Worm (Caenorhabditis elegans) whole organism, midembryonic: ENCODE results near the gene parg-1.

Source experiments
- T22C8.4 ChIP-seq: fragments of 200-800 bp; sonication (Bioruptor generic); IDR thresholded peaks from 2 replicates; pipeline ENCODE4 v1.3.6; 2022; ENCODE audit warnings: missing genetic modification characterization, missing compliant biosample characterization
- cog-1 ChIP-seq: sonication (generic microtip); optimal IDR thresholded peaks from 2 replicates; lab custom pipeline; 2016; ENCODE audit warnings: missing genetic modification characterization, missing compliant biosample characterization
- flt-1 ChIP-seq: fragments of 200-800 bp; sonication (Bioruptor generic); IDR thresholded peaks from 2 replicates; pipeline ENCODE4 v1.3.6; 2022; ENCODE audit warnings: missing genetic modification characterization, missing compliant biosample characterization
- klf-2 ChIP-seq: fragments of 200-800 bp; sonication (Bioruptor generic); conservative IDR thresholded peaks from 2 replicates; pipeline ENCODE4 v1.3.6; 2022; ENCODE audit warnings: missing genetic modification reagents, missing genetic modification characterization, missing compliant biosample characterization
- med-1 ChIP-seq: sonication (generic microtip); optimal IDR thresholded peaks from 2 replicates; lab custom pipeline; 2017; ENCODE audit warnings: missing genetic modification characterization, mild to moderate bottlenecking, missing compliant biosample characterization, antibody characterized with exemption, missing genetic modification reagents; ENCODE audit not compliant: insufficient read depth
- ref-1 ChIP-seq: fragments of 200-800 bp; sonication (Bioruptor generic); conservative IDR thresholded peaks from 2 replicates; pipeline ENCODE4 v1.3.6; 2022; ENCODE audit warnings: missing genetic modification reagents, missing genetic modification characterization, missing compliant biosample characterization
- tab-1 ChIP-seq: fragments of 200-800 bp; sonication (Bioruptor generic); IDR thresholded peaks from 2 replicates; pipeline ENCODE4 v1.3.6; 2022; ENCODE audit warnings: missing genetic modification characterization, missing compliant biosample characterization
- ztf-23 ChIP-seq: fragments of 200-800 bp; sonication (Bioruptor generic); IDR thresholded peaks from 2 replicates; pipeline ENCODE4 v1.3.6; 2022; ENCODE audit warnings: missing genetic modification reagents, missing genetic modification characterization, missing compliant biosample characterization
- ztf-29 ChIP-seq: fragments of 200-800 bp; sonication (Bioruptor generic); IDR thresholded peaks from 2 replicates; pipeline ENCODE4 v1.3.6; 2022; ENCODE audit warnings: missing genetic modification reagents, missing genetic modification characterization, missing compliant biosample characterization

The parg-1 gene

ce11 chrIV:8798255-8798654 lies 52.2 kb downstream of the parg-1 start, which contains the start of gene clec-182:
Gene clec-182, minus strand, starts transcription at chrIV:8798355.
- TF ChIP-seq T22C8.4 (GFP tag; lab: Robert Waterston, UW) (no peak), ref-1 (GFP tag; lab: Robert Waterston, UW) (no peak), med-1 (no peak), flt-1 (GFP tag; lab: Robert Waterston, UW) (no peak), tab-1 (no peak), klf-2 (GFP tag; lab: Robert Waterston, UW) (no peak), ztf-23 (no peak), cog-1 (tag; lab: Kevin White, UChicago) (no peak), ztf-29 (GFP tag; lab: Robert Waterston, UW) (no peak)
